Worm (Caenorhabditis elegans) whole organism, late embryonic: ENCODE results near the gene ssp-35.

Source experiments
- C08G9.2 ChIP-seq: sonication (generic microtip); optimal IDR thresholded peaks from 2 replicates; lab custom pipeline; 2016; ENCODE audit warnings: mild to moderate bottlenecking, missing genetic modification characterization, moderate library complexity, missing compliant biosample characterization
- C38D4.7 ChIP-seq: fragments of 200-800 bp; sonication (Bioruptor generic); optimal IDR thresholded peaks from 2 replicates; lab custom pipeline; 2018; ENCODE audit warnings: mild to moderate bottlenecking, missing genetic modification characterization, moderate library complexity, missing compliant biosample characterization
- K02D7.2 ChIP-seq: sonication (generic microtip); optimal IDR thresholded peaks from 2 replicates; lab custom pipeline; 2017; ENCODE audit warnings: mild to moderate bottlenecking, missing genetic modification characterization, missing compliant biosample characterization
- K09A11.1 ChIP-seq: sonication (generic microtip); optimal IDR thresholded peaks from 2 replicates; lab custom pipeline; 2017; ENCODE audit warnings: antibody characterized with exemption, mild to moderate bottlenecking, missing genetic modification characterization, missing compliant biosample characterization; ENCODE audit not compliant: insufficient read depth
- T23F11.4 ChIP-seq: fragments of 200-800 bp; sonication (Bioruptor generic); optimal IDR thresholded peaks from 2 replicates; lab custom pipeline; 2018; ENCODE audit warnings: mild to moderate bottlenecking, missing genetic modification characterization, missing compliant biosample characterization
- Y22D7AL.16 ChIP-seq: sonication (generic microtip); optimal IDR thresholded peaks from 2 replicates; lab custom pipeline; 2016; ENCODE audit warnings: missing genetic modification characterization, missing compliant biosample characterization
- ama-1 ChIP-seq: fragments of 150-350 bp; optimal IDR thresholded peaks from 2 replicates; lab custom pipeline; 2014
- ceh-14 ChIP-seq: sonication (generic microtip); optimal IDR thresholded peaks from 2 replicates; lab custom pipeline; 2016; ENCODE audit warnings: missing genotype, missing genetic modification characterization, missing compliant biosample characterization
- ceh-18 ChIP-seq: sonication (generic microtip); optimal IDR thresholded peaks from 2 replicates; lab custom pipeline; 2016; ENCODE audit warnings: missing genetic modification characterization, missing compliant biosample characterization
- ceh-24 ChIP-seq: sonication (generic microtip); optimal IDR thresholded peaks from 2 replicates; lab custom pipeline; 2016; ENCODE audit warnings: mild to moderate bottlenecking, missing genetic modification characterization, missing compliant biosample characterization
- ceh-30 ChIP-seq: fragments of 150-350 bp; optimal IDR thresholded peaks from 2 replicates; lab custom pipeline; 2014; ENCODE audit warnings: missing biosample characterization, missing genetic modification characterization
- ceh-31 ChIP-seq: sonication (generic microtip); optimal IDR thresholded peaks from 2 replicates; lab custom pipeline; 2016; ENCODE audit warnings: missing genetic modification characterization, missing compliant biosample characterization
- ceh-45 ChIP-seq: fragments of 200-800 bp; sonication (Bioruptor generic); IDR thresholded peaks from 2 replicates; pipeline ENCODE4 v1.3.6; 2022; ENCODE audit warnings: missing genetic modification reagents, missing genetic modification characterization, missing compliant biosample characterization
- ceh-6 ChIP-seq: fragments of 200-800 bp; sonication (Bioruptor generic); optimal IDR thresholded peaks from 2 replicates; lab custom pipeline; 2018; ENCODE audit warnings: mild to moderate bottlenecking, missing genetic modification characterization, missing compliant biosample characterization
- ceh-9 ChIP-seq: sonication (generic microtip); optimal IDR thresholded peaks from 2 replicates; lab custom pipeline; 2016; ENCODE audit warnings: mild to moderate bottlenecking, missing genetic modification characterization, inconsistent platforms, missing compliant biosample characterization
- che-1 ChIP-seq: sonication (generic microtip); optimal IDR thresholded peaks from 2 replicates; lab custom pipeline; 2016; ENCODE audit warnings: mild to moderate bottlenecking, missing genetic modification characterization, missing compliant biosample characterization
- dmd-4 ChIP-seq: sonication (generic microtip); optimal IDR thresholded peaks from 2 replicates; lab custom pipeline; 2016; ENCODE audit warnings: borderline replicate concordance, missing genetic modification characterization, missing compliant biosample characterization
- dve-1 ChIP-seq: sonication (generic microtip); optimal IDR thresholded peaks from 2 replicates; lab custom pipeline; 2017; ENCODE audit warnings: antibody characterized with exemption, mild to moderate bottlenecking, missing genetic modification characterization, missing compliant biosample characterization
- elt-2 ChIP-seq: sonication (generic microtip); optimal IDR thresholded peaks from 2 replicates; lab custom pipeline; 2016; ENCODE audit warnings: missing genetic modification reagents, missing genetic modification characterization, missing compliant biosample characterization
- fkh-10 ChIP-seq: fragments of 150-350 bp; optimal IDR thresholded peaks from 2 replicates; lab custom pipeline; 2014; ENCODE audit warnings: missing biosample characterization, missing genetic modification reagents, missing genetic modification characterization
- hlh-13 ChIP-seq: fragments of 200-800 bp; sonication (Bioruptor generic); optimal IDR thresholded peaks from 2 replicates; lab custom pipeline; 2018; ENCODE audit warnings: mild to moderate bottlenecking, missing genetic modification characterization, missing compliant biosample characterization
- hlh-30 ChIP-seq: sonication (generic microtip); optimal IDR thresholded peaks from 2 replicates; lab custom pipeline; 2017; ENCODE audit warnings: antibody characterized with exemption, missing genetic modification characterization, missing compliant biosample characterization; ENCODE audit not compliant: insufficient read depth
- hlh-8 ChIP-seq: sonication (generic microtip); optimal IDR thresholded peaks from 2 replicates; lab custom pipeline; 2016; ENCODE audit warnings: missing genotype, missing genetic modification characterization, missing compliant biosample characterization
- lim-6 ChIP-seq: sonication (generic microtip); optimal IDR thresholded peaks from 2 replicates; lab custom pipeline; 2016; ENCODE audit warnings: missing genetic modification characterization, missing compliant biosample characterization
- lin-11 ChIP-seq: fragments of 200-800 bp; sonication (Bioruptor generic); optimal IDR thresholded peaks from 2 replicates; lab custom pipeline; 2018; ENCODE audit warnings: mild to moderate bottlenecking, missing genetic modification characterization, missing compliant biosample characterization
- madf-2 ChIP-seq: sonication (generic microtip); optimal IDR thresholded peaks from 2 replicates; lab custom pipeline; 2017; ENCODE audit warnings: missing genetic modification characterization, missing compliant biosample characterization
- mec-3 ChIP-seq: sonication (generic microtip); optimal IDR thresholded peaks from 2 replicates; lab custom pipeline; 2016; ENCODE audit warnings: borderline replicate concordance, missing genetic modification characterization, missing compliant biosample characterization
- nfya-1 ChIP-seq: sonication (generic microtip); optimal IDR thresholded peaks from 2 replicates; lab custom pipeline; 2017; ENCODE audit warnings: missing genetic modification characterization, mild to moderate bottlenecking, missing compliant biosample characterization, antibody characterized with exemption, moderate library complexity
- nhr-11 ChIP-seq: fragments of 150-350 bp; optimal IDR thresholded peaks from 2 replicates; lab custom pipeline; 2014; ENCODE audit warnings: missing biosample characterization, missing genetic modification characterization
- nhr-232 ChIP-seq: sonication (generic microtip); optimal IDR thresholded peaks from 2 replicates; lab custom pipeline; 2016; ENCODE audit warnings: missing genetic modification characterization, missing compliant biosample characterization
- npax-4 ChIP-seq: sonication (generic microtip); optimal IDR thresholded peaks from 2 replicates; lab custom pipeline; 2016; ENCODE audit warnings: missing genetic modification characterization, missing compliant biosample characterization
- odd-2 ChIP-seq: sonication (generic microtip); optimal IDR thresholded peaks from 2 replicates; lab custom pipeline; 2017; ENCODE audit warnings: antibody characterized with exemption, mild to moderate bottlenecking, missing genetic modification characterization, missing compliant biosample characterization
- pat-9 ChIP-seq: fragments of 200-800 bp; sonication (Bioruptor generic); optimal IDR thresholded peaks from 2 replicates; lab custom pipeline; 2018; ENCODE audit warnings: mild to moderate bottlenecking, missing genetic modification characterization, moderate library complexity, missing compliant biosample characterization
- pax-1 ChIP-seq: fragments of 150-350 bp; optimal IDR thresholded peaks from 2 replicates; lab custom pipeline; 2014; ENCODE audit warnings: missing biosample characterization, missing genetic modification characterization
- pha-2 ChIP-seq: sonication (generic microtip); optimal IDR thresholded peaks from 2 replicates; lab custom pipeline; 2017; ENCODE audit warnings: mild to moderate bottlenecking, missing genetic modification characterization, missing compliant biosample characterization
- pqm-1 ChIP-seq: sonication (generic microtip); optimal IDR thresholded peaks from 2 replicates; lab custom pipeline; 2016; ENCODE audit warnings: missing genetic modification characterization, missing compliant biosample characterization
- sox-2 ChIP-seq: fragments of 200-800 bp; sonication (Bioruptor generic); IDR thresholded peaks from 2 replicates; pipeline ENCODE4 v1.3.6; 2022; ENCODE audit warnings: missing genetic modification reagents, missing genetic modification characterization, missing compliant biosample characterization
- sox-4 ChIP-seq: sonication (generic microtip); optimal IDR thresholded peaks from 2 replicates; lab custom pipeline; 2017; ENCODE audit warnings: mild to moderate bottlenecking, missing genetic modification characterization, inconsistent platforms, missing compliant biosample characterization
- syd-9 ChIP-seq: sonication (generic microtip); optimal IDR thresholded peaks from 2 replicates; lab custom pipeline; 2016; ENCODE audit warnings: mild to moderate bottlenecking, missing genetic modification characterization, moderate library complexity, missing compliant biosample characterization
- tbx-2 ChIP-seq: sonication (generic microtip); optimal IDR thresholded peaks from 2 replicates; lab custom pipeline; 2016; ENCODE audit warnings: missing genetic modification characterization, missing compliant biosample characterization
- tbx-7 ChIP-seq: sonication (generic microtip); optimal IDR thresholded peaks from 2 replicates; lab custom pipeline; 2016; ENCODE audit warnings: missing genotype, missing genetic modification characterization, missing compliant biosample characterization
- ttx-3 ChIP-seq: sonication (generic microtip); optimal IDR thresholded peaks from 2 replicates; lab custom pipeline; 2016; ENCODE audit warnings: missing genetic modification reagents, missing genetic modification characterization, missing compliant biosample characterization
- unc-3 ChIP-seq, 2 experiments: fragments of 200-800 bp in 1 of 2; sonication (Bioruptor generic) in 1 of 2; sonication (generic microtip) in 1 of 2; conservative IDR thresholded peaks in 1 of 2; optimal IDR thresholded peaks in 1 of 2; 2 replicates each; pipeline versions ENCODE4 v1.3.6 to Lab custom; 2016 to 2022; ENCODE audit warnings: missing compliant biosample characterization in 2 of 2, missing genetic modification characterization in 2 of 2, missing genetic modification reagents in 1 of 2
- unc-42 ChIP-seq: sonication (generic microtip); optimal IDR thresholded peaks from 2 replicates; lab custom pipeline; 2016; ENCODE audit warnings: missing genotype, missing genetic modification characterization, missing compliant biosample characterization
- unc-86 ChIP-seq: sonication (generic microtip); optimal IDR thresholded peaks from 2 replicates; lab custom pipeline; 2016; ENCODE audit warnings: missing genetic modification characterization, missing compliant biosample characterization
- zip-5 ChIP-seq: sonication (generic microtip); optimal IDR thresholded peaks from 2 replicates; lab custom pipeline; 2016; ENCODE audit warnings: missing genetic modification characterization, missing compliant biosample characterization
- ztf-16 ChIP-seq: sonication (generic microtip); optimal IDR thresholded peaks from 2 replicates; lab custom pipeline; 2017; ENCODE audit warnings: missing genetic modification characterization, missing compliant biosample characterization

ssp-35 gene

ce11 chrV:12305677-12306076, 42.1 kb upstream of the ssp-35 start:
- TF ChIP-seq zip-5 (tag; lab: Kevin White, UChicago) (no peak), dmd-4 (tag; lab: Kevin White, UChicago) (no peak), ceh-31 (tag; lab: Kevin White, UChicago) (no peak), pax-1 (no peak), odd-2 (no peak), tbx-7 (tag; lab: Kevin White, UChicago) (no peak), ceh-45 (GFP tag; lab: Robert Waterston, UW) (no peak), unc-86 (tag; lab: Kevin White, UChicago) (no peak), C08G9.2 (tag; lab: Kevin White, UChicago) (no peak), ttx-3 (no peak), lim-6 (tag; lab: Kevin White, UChicago) (no peak), unc-3 (GFP tag; conservative IDR thresholded peaks at IDR 0.05; lab: Robert Waterston, UW) (no peak), unc-3 (tag; optimal IDR thresholded peaks at IDR 0.05; lab: Kevin White, UChicago) (no peak), ceh-14 (tag; lab: Kevin White, UChicago) (no peak), K09A11.1 (tag; lab: Kevin White, UChicago) (no peak), ama-1 (lab: Kevin White, UChicago) (no peak)

- TF ChIP-seq dve-1 (tag; lab: Kevin White, UChicago): peak; percentile 99
- TF ChIP-seq pha-2: peak; percentile 98
- TF ChIP-seq ceh-14 (tag; lab: Kevin White, UChicago): peak; percentile 99
- TF ChIP-seq C38D4.7 (GFP tag; lab: Kevin White, UChicago): peak; percentile 98
- peak; percentile 99 for TF ChIP-seq dmd-4 (tag; lab: Kevin White, UChicago)
- peak; percentile 100 for TF ChIP-seq K02D7.2 (tag; lab: Kevin White, UChicago)
- TF ChIP-seq ceh-45 (GFP tag; lab: Robert Waterston, UW): peak; percentile 100
- TF ChIP-seq unc-86 (tag; lab: Kevin White, UChicago): peak; percentile 100
- TF ChIP-seq ceh-18 (tag; lab: Kevin White, UChicago): peak; percentile 99
- peak; percentile 100 for TF ChIP-seq sox-4 (tag; lab: Kevin White, UChicago)
- no peak for TF ChIP-seq nhr-11 (tag; lab: Kevin White, UChicago)
- TF ChIP-seq pat-9 (tag; lab: Kevin White, UChicago): peak; percentile 100
- TF ChIP-seq ztf-16 (tag; lab: Kevin White, UChicago): peak; percentile 100
- TF ChIP-seq mec-3 (tag; lab: Kevin White, UChicago): peak; percentile 99
- peak; percentile 99 for TF ChIP-seq npax-4 (tag; lab: Kevin White, UChicago)
- peak; percentile 100 for TF ChIP-seq ceh-6 (GFP tag; lab: Kevin White, UChicago)
- peak; percentile 99 for TF ChIP-seq Y22D7AL.16
- TF ChIP-seq zip-5 (tag; lab: Kevin White, UChicago): peak; percentile 98
- peak; percentile 99 for TF ChIP-seq ceh-24 (tag; lab: Kevin White, UChicago)
- peak; percentile 99 for TF ChIP-seq che-1
- peak; percentile 100 for TF ChIP-seq T23F11.4
- TF ChIP-seq nhr-232 (tag; lab: Kevin White, UChicago): peak; percentile 100
- TF ChIP-seq nfya-1: peak; percentile 93
- TF ChIP-seq unc-42 (tag; lab: Kevin White, UChicago): peak; percentile 95
- peak; percentile 99 for TF ChIP-seq lim-6 (tag; lab: Kevin White, UChicago)
- TF ChIP-seq fkh-10 (GFP tag; lab: Kevin White, UChicago): peak; percentile 97
- peak; percentile 98 for TF ChIP-seq sox-2 (GFP tag; lab: Robert Waterston, UW)
- TF ChIP-seq ceh-9: peak; percentile 100
- TF ChIP-seq lin-11 (tag; lab: Kevin White, UChicago): peak; percentile 98
- TF ChIP-seq tbx-2: peak; percentile 99
- peak; percentile 100 for TF ChIP-seq elt-2 (tag; lab: Kevin White, UChicago)
- TF ChIP-seq madf-2 (tag; lab: Kevin White, UChicago): peak; percentile 99
- peak; percentile 99 for TF ChIP-seq syd-9 (tag; lab: Kevin White, UChicago)
- peak; percentile 100 for TF ChIP-seq hlh-13 (GFP tag; lab: Kevin White, UChicago)
- peak; percentile 93 for TF ChIP-seq ceh-30 (tag; lab: Kevin White, UChicago)
- peak; percentile 99 for TF ChIP-seq pqm-1
- peak; percentile 100 for TF ChIP-seq unc-3 (GFP tag; conservative IDR thresholded peaks at IDR 0.05; lab: Robert Waterston, UW)
- TF ChIP-seq unc-3 (tag; optimal IDR thresholded peaks at IDR 0.05; lab: Kevin White, UChicago): peak; percentile 100
- TF ChIP-seq odd-2: peak; percentile 94
- peak; percentile 80 for TF ChIP-seq ama-1 (lab: Kevin White, UChicago)
- peak; percentile 92 for TF ChIP-seq hlh-30 (tag; lab: Kevin White, UChicago)
- TF ChIP-seq hlh-8: peak; percentile 98
These were observed 39.9 kb upstream of the ssp-35 start for ce11 chrV:12303453-12304077.
